Worm (Caenorhabditis elegans) whole organism, L4 larva: ENCODE results near the gene lact-2.
A peak's percentile ranks its signal among the peaks of the same experiment; 100 is the strongest.

ENCODE experiments used
- D1046.2 ChIP-seq: fragments of 200-800 bp; sonication (Bioruptor generic); IDR thresholded peaks from 2 replicates; pipeline ENCODE4 v1.3.6; 2022; ENCODE audit warnings: missing genetic modification characterization, missing compliant biosample characterization
- F49E8.2 ChIP-seq: sonication (generic microtip); optimal IDR thresholded peaks from 2 replicates; lab custom pipeline; 2016; ENCODE audit warnings: missing compliant biosample characterization, mild to moderate bottlenecking, missing genetic modification characterization, borderline replicate concordance
- T20F7.1 ChIP-seq: fragments of 200-800 bp; sonication (Bioruptor generic); optimal IDR thresholded peaks from 2 replicates; lab custom pipeline; 2018; ENCODE audit warnings: mild to moderate bottlenecking, missing genetic modification characterization, missing compliant biosample characterization
- T26A8.4 ChIP-seq: fragments of 200-800 bp; sonication (Bioruptor generic); IDR thresholded peaks from 2 replicates; pipeline ENCODE4 v1.3.6; 2022; ENCODE audit warnings: missing genetic modification characterization, missing compliant biosample characterization
- ZK546.5 ChIP-seq, 2 experiments: sonication (generic microtip); optimal IDR thresholded peaks; 2 replicates each; lab custom pipeline; 2017; ENCODE audit warnings: missing biosample characterization in 2 of 2, missing genetic modification characterization in 2 of 2
- aha-1 ChIP-seq: fragments of 150-350 bp; peaks from one replicate; lab custom pipeline; 2014; ENCODE audit warnings: missing biosample characterization, missing genetic modification characterization
- arid-1 ChIP-seq: fragments of 200-800 bp; sonication (Bioruptor generic); conservative IDR thresholded peaks from 2 replicates; pipeline ENCODE4 v1.3.6; 2022; ENCODE audit warnings: missing genetic modification reagents, missing genetic modification characterization, missing compliant biosample characterization
- ceh-82 ChIP-seq: sonication (generic microtip); optimal IDR thresholded peaks from 2 replicates; lab custom pipeline; 2017; ENCODE audit warnings: missing biosample characterization, missing genetic modification characterization
- ctbp-1 ChIP-seq: fragments of 200-800 bp; sonication (Bioruptor generic); IDR thresholded peaks from 2 replicates; pipeline ENCODE4 v1.3.6; 2022; ENCODE audit warnings: missing genetic modification reagents, missing genetic modification characterization, missing compliant biosample characterization
- daf-16 ChIP-seq, 3 experiments: sonication (generic microtip); optimal IDR thresholded peaks; 2 replicates each; lab custom pipeline; 2016 to 2017; ENCODE audit warnings: missing genetic modification characterization in 3 of 3, missing genetic modification reagents in 3 of 3, mild to moderate bottlenecking in 2 of 3, missing compliant biosample characterization in 2 of 3, missing biosample characterization in 1 of 3, moderate library complexity in 1 of 3
- daf-8 ChIP-seq: fragments of 200-800 bp; sonication (Bioruptor generic); IDR thresholded peaks from 2 replicates; pipeline ENCODE4 v1.3.6; 2022; ENCODE audit warnings: missing genetic modification characterization, missing compliant biosample characterization
- dmd-8 ChIP-seq: fragments of 200-800 bp; sonication (Bioruptor generic); IDR thresholded peaks from 2 replicates; pipeline ENCODE4 v1.3.6; 2022; ENCODE audit warnings: missing genetic modification characterization, missing compliant biosample characterization
- dmd-9 ChIP-seq: fragments of 200-800 bp; sonication (Bioruptor generic); IDR thresholded peaks from 2 replicates; pipeline ENCODE4 v1.3.6; 2022; ENCODE audit warnings: missing genetic modification reagents, missing genetic modification characterization, missing compliant biosample characterization
- fkh-10 ChIP-seq: fragments of 150-350 bp; optimal IDR thresholded peaks from 2 replicates; lab custom pipeline; 2014; ENCODE audit warnings: missing biosample characterization, missing genetic modification reagents, missing genetic modification characterization
- gei-8 ChIP-seq: fragments of 200-800 bp; sonication (Bioruptor generic); optimal IDR thresholded peaks from 2 replicates; lab custom pipeline; 2018; ENCODE audit warnings: mild to moderate bottlenecking, missing genetic modification characterization, missing compliant biosample characterization
- hif-1 ChIP-seq, 2 experiments: sonication (generic microtip); optimal IDR thresholded peaks; 2 replicates each; lab custom pipeline; 2016 to 2017; ENCODE audit warnings: missing compliant biosample characterization in 2 of 2, missing genetic modification characterization in 2 of 2, missing genetic modification reagents in 2 of 2, missing genotype in 2 of 2, mild to moderate bottlenecking in 1 of 2
- hlh-30 ChIP-seq: sonication (generic microtip); optimal IDR thresholded peaks from 2 replicates; lab custom pipeline; 2017; ENCODE audit warnings: antibody characterized with exemption, mild to moderate bottlenecking, missing genetic modification characterization, missing compliant biosample characterization; ENCODE audit not compliant: insufficient read depth
- hmg-1.1 ChIP-seq: fragments of 200-800 bp; sonication (Bioruptor generic); IDR thresholded peaks from 2 replicates; pipeline ENCODE4 v1.3.6; 2022; ENCODE audit warnings: missing genetic modification reagents, missing genetic modification characterization, missing compliant biosample characterization
- lim-7 ChIP-seq: fragments of 200-800 bp; sonication (Bioruptor generic); IDR thresholded peaks from 2 replicates; pipeline ENCODE4 v1.3.6; 2022; ENCODE audit warnings: missing genetic modification characterization, missing compliant biosample characterization
- lin-1 ChIP-seq: fragments of 200-800 bp; sonication (Bioruptor generic); IDR thresholded peaks from 2 replicates; pipeline ENCODE4 v1.3.6; 2022; ENCODE audit warnings: missing genetic modification reagents, missing genetic modification characterization, missing compliant biosample characterization
- lin-13 ChIP-seq: fragments of 150-350 bp; optimal IDR thresholded peaks from 2 replicates; lab custom pipeline; 2014; ENCODE audit warnings: missing biosample characterization, missing genetic modification reagents, missing genetic modification characterization
- lsy-2 ChIP-seq, 2 experiments: fragments of 150-350 bp in 1 of 2; sonication (generic microtip) in 1 of 2; optimal IDR thresholded peaks; 2 replicates each; lab custom pipeline; 2014 to 2017; ENCODE audit warnings: missing biosample characterization in 2 of 2, missing genetic modification characterization in 2 of 2
- madf-9 ChIP-seq: fragments of 200-800 bp; sonication (Bioruptor generic); conservative IDR thresholded peaks from 2 replicates; pipeline ENCODE4 v1.3.6; 2022; ENCODE audit warnings: missing genetic modification reagents, missing genetic modification characterization, missing compliant biosample characterization
- mxl-2 ChIP-seq: fragments of 200-800 bp; sonication (Bioruptor generic); conservative IDR thresholded peaks from 2 replicates; pipeline ENCODE4 v1.3.6; 2022; ENCODE audit warnings: missing genetic modification reagents, missing genetic modification characterization, missing compliant biosample characterization
- nhr-237 ChIP-seq: sonication (generic microtip); optimal IDR thresholded peaks from 2 replicates; lab custom pipeline; 2017; ENCODE audit warnings: missing biosample characterization, missing genetic modification characterization
- nhr-42 ChIP-seq: fragments of 200-800 bp; sonication (Bioruptor generic); IDR thresholded peaks from 2 replicates; pipeline ENCODE4 v1.3.6; 2022; ENCODE audit warnings: missing genetic modification characterization, missing compliant biosample characterization
- pha-4 ChIP-seq, 2 experiments: fragments of 150-350 bp in 1 of 2; fragments of 200-800 bp in 1 of 2; sonication (Bioruptor generic) in 1 of 2; IDR thresholded peaks in 1 of 2; optimal IDR thresholded peaks in 1 of 2; 2 replicates each; pipeline versions ENCODE4 v1.3.6 to Lab custom; 2014 to 2022; ENCODE audit warnings: missing genetic modification characterization in 2 of 2, missing genetic modification reagents in 2 of 2, missing biosample characterization in 1 of 2, missing compliant biosample characterization in 1 of 2
- php-3 ChIP-seq: fragments of 200-800 bp; sonication (Bioruptor generic); IDR thresholded peaks from 2 replicates; pipeline ENCODE4 v1.3.6; 2022; ENCODE audit warnings: missing genetic modification reagents, missing genetic modification characterization, missing compliant biosample characterization
- rbr-2 ChIP-seq: sonication (generic microtip); optimal IDR thresholded peaks from 2 replicates; lab custom pipeline; 2016; ENCODE audit warnings: missing genotype, missing genetic modification characterization, missing compliant biosample characterization
- set-16 ChIP-seq: fragments of 200-800 bp; sonication (Bioruptor generic); IDR thresholded peaks from 2 replicates; pipeline ENCODE4 v1.3.6; 2022; ENCODE audit warnings: missing genetic modification reagents, missing genetic modification characterization, missing compliant biosample characterization
- skn-1 ChIP-seq: fragments of 150-350 bp; optimal IDR thresholded peaks from 2 replicates; lab custom pipeline; 2014; ENCODE audit warnings: missing biosample characterization, missing genetic modification characterization
- snpc-1.2 ChIP-seq: fragments of 200-800 bp; sonication (Bioruptor generic); IDR thresholded peaks from 2 replicates; pipeline ENCODE4 v1.3.6; 2022; ENCODE audit warnings: missing genetic modification reagents, missing genetic modification characterization, missing compliant biosample characterization
- spr-3 ChIP-seq: fragments of 200-800 bp; sonication (Bioruptor generic); optimal IDR thresholded peaks from 2 replicates; lab custom pipeline; 2018; ENCODE audit warnings: mild to moderate bottlenecking, missing genetic modification characterization, missing compliant biosample characterization
- unc-130 ChIP-seq: sonication (generic microtip); optimal IDR thresholded peaks from 2 replicates; lab custom pipeline; 2016; ENCODE audit warnings: missing genetic modification reagents, missing genetic modification characterization, missing compliant biosample characterization
- vab-7 ChIP-seq: fragments of 200-800 bp; sonication (Bioruptor generic); IDR thresholded peaks from 2 replicates; pipeline ENCODE4 v1.3.6; 2022; ENCODE audit warnings: missing genetic modification reagents, missing genetic modification characterization, missing compliant biosample characterization
- zip-2 ChIP-seq: fragments of 150-350 bp; optimal IDR thresholded peaks from 2 replicates; lab custom pipeline; 2014; ENCODE audit warnings: missing biosample characterization, missing genetic modification characterization
- ztf-7 ChIP-seq: fragments of 150-350 bp; optimal IDR thresholded peaks from 2 replicates; lab custom pipeline; 2014; ENCODE audit warnings: missing biosample characterization, missing genetic modification characterization

Gene lact-2

DNA sequence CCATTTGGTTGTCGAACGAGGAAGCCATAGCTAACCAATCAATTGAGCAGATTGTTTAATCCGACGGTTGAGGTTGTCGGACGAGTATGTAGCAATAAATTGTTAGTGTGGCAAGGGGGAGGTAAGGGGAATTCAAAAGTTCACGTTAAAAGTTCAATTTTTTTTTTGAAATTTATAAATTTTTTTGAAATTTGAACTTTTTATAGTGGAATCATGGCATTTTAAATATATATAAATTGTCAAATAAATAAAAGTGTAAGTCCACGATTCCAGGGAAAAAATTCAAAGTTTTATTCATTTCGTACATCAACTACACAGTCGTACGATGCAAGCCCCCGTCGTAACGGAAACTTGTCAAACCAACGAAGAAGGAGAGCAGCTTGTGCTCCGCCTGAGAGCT is 13.7 kb downstream of the lact-2 start, which contains the start of the genes ZK945.7 and ZK945.8:
Gene ZK945.7 (minus strand): TSS at position 101 of the 400 bp plus-strand sequence.
Gene ZK945.8 (plus strand): TSS at position 275 of the 400 bp plus-strand sequence.
- TF ChIP-seq lsy-2 (tag; optimal IDR thresholded peaks at IDR 0.05; lab: Kevin White, UChicago): no peak
- no peak for TF ChIP-seq rbr-2 (tag; lab: Kevin White, UChicago)
- TF ChIP-seq spr-3: no peak
- no peak for TF ChIP-seq lin-1
- TF ChIP-seq hmg-1.1 (GFP tag; lab: Robert Waterston, UW): no peak
- TF ChIP-seq madf-9 (GFP tag; lab: Robert Waterston, UW): no peak
- no peak for TF ChIP-seq ctbp-1 (GFP tag; lab: Robert Waterston, UW)

DNA sequence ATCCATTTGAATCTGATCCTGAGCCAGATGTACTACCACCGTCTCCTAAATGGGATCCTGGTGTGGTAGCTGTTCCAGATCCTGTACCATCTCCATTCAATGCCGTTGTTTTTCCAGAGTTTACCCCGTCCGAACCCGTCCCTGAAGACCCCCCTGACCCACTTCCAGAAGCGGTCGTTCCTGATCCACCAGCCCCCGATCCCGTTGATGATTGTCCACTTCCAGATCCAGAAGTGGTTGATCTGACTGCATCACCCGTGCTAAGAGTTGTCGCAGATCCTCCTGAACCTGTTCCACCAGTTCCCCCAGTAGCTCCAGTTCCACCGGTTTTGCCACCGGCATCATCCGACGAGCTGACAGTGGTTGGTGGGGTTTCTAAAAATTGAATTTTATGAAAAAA is 22.0 kb downstream of the lact-2 start:
- no peak for TF ChIP-seq hif-1 (tag; optimal IDR thresholded peaks at IDR 0.05; lab: Kevin White, UChicago)
- peak; percentile 66 for TF ChIP-seq set-16 (GFP tag; lab: Robert Waterston, UW)
- TF ChIP-seq aha-1: peak; percentile 54
- no peak for TF ChIP-seq D1046.2 (GFP tag; lab: Robert Waterston, UW)
- no peak for TF ChIP-seq F49E8.2 (tag; lab: Kevin White, UChicago)

DNA sequence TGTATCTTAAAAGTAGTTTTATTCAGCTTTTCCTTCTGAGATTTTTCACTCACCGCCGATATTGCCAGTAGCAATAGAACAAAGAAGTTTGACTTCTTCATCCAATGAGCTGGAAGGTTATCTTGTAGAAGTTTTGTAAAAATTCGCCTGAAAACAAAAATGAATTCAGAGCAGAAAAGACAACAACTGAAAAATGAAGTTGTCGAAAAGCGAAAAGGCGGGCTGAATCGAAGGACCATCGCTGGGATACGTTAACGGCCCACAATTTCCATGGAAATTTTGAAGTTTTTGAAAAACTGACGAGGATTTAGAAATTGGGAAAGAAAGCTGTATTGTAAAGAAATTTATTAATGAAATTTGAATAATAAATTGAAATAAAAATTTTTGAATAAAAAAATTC is 27.1 kb downstream of the lact-2 start, which contains the start of gene lov-1:
Gene lov-1 (minus strand): TSS at position 101 of the 400 bp plus-strand sequence.
- no peak for TF ChIP-seq daf-8 (GFP tag; lab: Robert Waterston, UW)
- TF ChIP-seq ZK546.5 (tag; optimal IDR thresholded peaks at IDR 0.05; lab: Kevin White, UChicago): no peak
- TF ChIP-seq zip-2: no peak
- no peak for TF ChIP-seq fkh-10 (GFP tag; lab: Kevin White, UChicago)
- TF ChIP-seq F49E8.2 (tag; lab: Kevin White, UChicago): no peak
- no peak for TF ChIP-seq dmd-9 (GFP tag; lab: Robert Waterston, UW)
- TF ChIP-seq set-16 (GFP tag; lab: Robert Waterston, UW): no peak
- no peak for TF ChIP-seq skn-1 (tag; lab: Kevin White, UChicago)
- TF ChIP-seq vab-7: no peak
- TF ChIP-seq ztf-7 (tag; lab: Kevin White, UChicago): no peak
- no peak for TF ChIP-seq D1046.2 (GFP tag; lab: Robert Waterston, UW)
- TF ChIP-seq ceh-82 (tag; lab: Kevin White, UChicago): no peak
- no peak for TF ChIP-seq php-3 (GFP tag; lab: Robert Waterston, UW)
- TF ChIP-seq snpc-1.2 (GFP tag; lab: Robert Waterston, UW): no peak
- TF ChIP-seq nhr-42 (GFP tag; lab: Robert Waterston, UW): no peak
- TF ChIP-seq mxl-2 (GFP tag; lab: Robert Waterston, UW): no peak
- TF ChIP-seq T20F7.1: no peak
- TF ChIP-seq lsy-2 (tag; optimal IDR thresholded peaks at IDR 0.05; lab: Kevin White, UChicago): no peak
- no peak for TF ChIP-seq hlh-30

DNA sequence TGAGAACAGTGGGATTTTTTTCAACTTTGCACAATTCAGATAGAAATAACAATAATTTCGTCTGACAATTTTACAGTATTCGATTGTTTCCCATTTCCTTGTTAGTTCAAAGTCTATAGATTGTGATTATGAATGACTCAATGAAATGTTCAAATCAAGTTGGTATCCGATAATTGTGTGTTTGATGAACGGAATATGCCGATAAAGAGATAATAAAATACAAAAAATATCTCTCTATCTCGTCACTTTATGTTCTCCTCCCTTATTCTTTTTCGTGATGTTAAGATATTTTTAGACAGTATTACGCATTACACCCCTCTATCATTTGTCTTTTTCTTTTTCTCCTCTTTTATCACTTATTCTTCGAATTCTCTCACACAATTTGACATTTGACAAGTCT is 27.8 kb downstream of the lact-2 start, which contains the start of gene F27E5.7:
Gene F27E5.7 (plus strand): TSS at position 301 of the 400 bp plus-strand sequence.
- TF ChIP-seq skn-1 (tag; lab: Kevin White, UChicago) (no peak), nhr-237 (tag; lab: Kevin White, UChicago) (no peak), lin-13 (GFP tag; lab: Kevin White, UChicago) (no peak), lim-7 (GFP tag; lab: Robert Waterston, UW) (no peak), arid-1 (no peak), unc-130 (GFP tag; lab: Kevin White, UChicago) (no peak), T26A8.4 (GFP tag; lab: Robert Waterston, UW) (no peak), F49E8.2 (tag; lab: Kevin White, UChicago) (no peak), daf-16 (GFP tag; optimal IDR thresholded peaks at IDR 0.05; lab: Kevin White, UChicago) (no peak), daf-16 (tag; optimal IDR thresholded peaks at IDR 0.05; lab: Kevin White, UChicago) (no peak), pha-4 (GFP tag; IDR thresholded peaks at IDR 0.05; lab: Robert Waterston, UW) (no peak), pha-4 (tag; optimal IDR thresholded peaks at IDR 0.05; lab: Kevin White, UChicago) (no peak), madf-9 (GFP tag; lab: Robert Waterston, UW) (no peak), gei-8 (no peak), dmd-8 (GFP tag; lab: Robert Waterston, UW) (no peak)
